Fruit fly (Drosophila melanogaster): Measurements from ENCODE around the gene CG33060.

Gene CG33060

DNA sequence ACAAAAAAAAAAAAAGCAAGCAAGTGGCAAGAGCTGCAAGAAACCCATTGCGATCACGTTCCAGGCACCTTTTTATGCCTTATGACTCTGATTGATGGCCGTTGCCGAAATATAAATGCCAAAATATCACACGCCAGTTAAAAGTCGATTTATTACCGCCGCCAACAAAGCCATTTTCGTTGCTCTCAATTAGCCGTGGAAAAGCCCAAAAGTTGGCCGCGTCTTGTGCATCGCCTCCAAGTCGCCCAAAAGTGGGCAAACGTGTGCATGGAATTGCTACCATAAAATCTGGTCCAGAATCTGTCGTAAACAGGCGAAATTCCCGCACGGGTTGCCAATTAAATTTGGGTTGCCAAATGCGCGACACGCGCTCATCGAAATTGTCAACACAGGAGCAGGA is 39.2 kb upstream of the CG33060 start:
- TF ChIP-seq CG6163 (GFP tag; IDR thresholded peaks at IDR 0.05) (0 out of 3 replicates have a peak, but pooled peaks have one; percentile 30), CG3919 (GFP tag; optimal IDR thresholded peaks at IDR 0.05) (peak; percentile 22), CG31627 (GFP tag; optimal IDR thresholded peaks at IDR 0.05) (no peak)

DNA sequence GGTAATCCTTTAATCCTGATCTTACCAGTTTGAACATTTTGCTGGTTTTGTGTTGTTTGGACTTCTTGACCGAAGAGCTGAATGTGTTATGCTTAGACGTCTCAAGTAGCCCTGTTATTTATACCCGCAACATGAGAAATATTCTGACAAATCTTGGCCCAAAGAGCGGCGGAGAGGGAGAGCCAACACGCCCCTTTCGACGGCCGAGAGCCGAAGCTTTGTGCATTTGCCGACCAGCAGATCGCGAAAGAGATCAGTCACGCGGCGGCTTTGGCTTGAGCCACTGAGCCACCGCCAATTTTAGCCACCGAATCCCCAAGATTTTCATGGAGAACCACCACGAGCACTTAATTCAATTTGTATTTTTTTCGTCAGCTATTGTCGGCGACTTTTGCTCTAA is 35.4 kb upstream of the CG33060 start, which contains the start of gene CG4962:
CG4962 (minus strand) TSS at position 101 of the 400 bp plus-strand sequence.
- no peak for TF ChIP-seq acj6 (GFP tag; optimal IDR thresholded peaks at IDR 0.05)
- no peak for TF ChIP-seq achi (GFP tag; optimal IDR thresholded peaks at IDR 0.05)
- no peak for TF ChIP-seq Hr38 (GFP tag; optimal IDR thresholded peaks at IDR 0.05)
- no peak for TF ChIP-seq CG10631 (GFP tag; optimal IDR thresholded peaks at IDR 0.05)
- TF ChIP-seq CG8632 (GFP tag; optimal IDR thresholded peaks at IDR 0.05): no peak
- TF ChIP-seq dac (GFP tag; optimal IDR thresholded peaks at IDR 0.05): no peak
- no peak for TF ChIP-seq CG6163 (GFP tag; IDR thresholded peaks at IDR 0.05)
- TF ChIP-seq Lpt (GFP tag; optimal IDR thresholded peaks at IDR 0.05): no peak
- no peak for TF ChIP-seq CG6276 (GFP tag; optimal IDR thresholded peaks at IDR 0.05)
- TF ChIP-seq Sox102F (GFP tag; optimal IDR thresholded peaks at IDR 0.05): no peak
- TF ChIP-seq CG4318 (GFP tag; optimal IDR thresholded peaks at IDR 0.05): no peak
- TF ChIP-seq CG7368 (GFP tag; optimal IDR thresholded peaks at IDR 0.05): no peak
- no peak for TF ChIP-seq Ets96B (tag; optimal IDR thresholded peaks at IDR 0.05)
- TF ChIP-seq Ets21C (GFP tag; optimal IDR thresholded peaks at IDR 0.05): no peak
- no peak for TF ChIP-seq vri (GFP tag; optimal IDR thresholded peaks at IDR 0.05)
- TF ChIP-seq Hr4 (GFP tag; optimal IDR thresholded peaks at IDR 0.05): no peak

DNA sequence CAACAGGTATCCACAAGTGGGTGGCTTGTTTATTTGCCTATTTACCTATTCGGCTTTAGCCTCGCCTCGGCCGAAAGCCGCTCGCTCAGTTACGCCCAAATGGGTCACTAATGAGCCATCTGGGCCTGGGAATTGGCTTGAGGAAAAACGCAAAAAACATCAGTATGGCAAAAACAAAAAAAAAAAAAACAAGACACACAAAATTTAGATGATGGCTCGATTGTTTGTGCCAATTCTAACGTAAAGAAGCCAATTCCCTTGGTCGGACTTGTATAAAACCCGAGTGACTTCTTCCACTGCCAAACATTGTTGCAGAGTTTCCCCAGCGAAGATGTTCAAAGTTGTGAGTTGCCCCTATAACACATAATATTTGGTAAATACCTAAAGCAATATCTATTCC is 29.7 kb upstream of the CG33060 start, which contains the start of gene CG4982:
CG4982 (plus strand) TSS at position 301 of the 400 bp plus-strand sequence.
- no peak for TF ChIP-seq ss (GFP tag; optimal IDR thresholded peaks at IDR 0.05)

DNA sequence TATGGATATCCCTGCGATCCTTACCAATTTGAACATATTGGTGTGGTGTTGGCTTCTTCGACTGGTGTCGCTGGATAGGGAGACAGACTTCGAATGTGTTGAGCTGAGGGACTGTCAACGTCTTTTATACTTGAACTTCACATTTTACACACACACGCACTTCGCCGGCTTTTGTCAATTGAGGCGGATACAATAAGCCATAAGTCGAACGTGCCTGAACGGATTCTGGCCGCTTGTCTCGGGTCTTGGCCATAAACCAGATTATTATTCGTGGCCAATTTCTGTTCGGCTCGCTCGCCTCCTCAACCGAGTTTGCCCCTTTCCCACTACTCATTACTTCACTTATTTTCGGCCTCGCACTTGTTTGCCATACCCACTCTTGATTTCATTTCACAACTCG is 27.8 kb upstream of the CG33060 start, which contains the start of gene CG13044:
CG13044 (minus strand) TSS at position 101 of the 400 bp plus-strand sequence.
- TF ChIP-seq Blimp-1 (GFP tag; optimal IDR thresholded peaks at IDR 0.05) (peak; percentile 41), CG6276 (GFP tag; optimal IDR thresholded peaks at IDR 0.05) (no peak), CG4318 (GFP tag; optimal IDR thresholded peaks at IDR 0.05) (no peak), Sox102F (GFP tag; optimal IDR thresholded peaks at IDR 0.05) (no peak)

DNA sequence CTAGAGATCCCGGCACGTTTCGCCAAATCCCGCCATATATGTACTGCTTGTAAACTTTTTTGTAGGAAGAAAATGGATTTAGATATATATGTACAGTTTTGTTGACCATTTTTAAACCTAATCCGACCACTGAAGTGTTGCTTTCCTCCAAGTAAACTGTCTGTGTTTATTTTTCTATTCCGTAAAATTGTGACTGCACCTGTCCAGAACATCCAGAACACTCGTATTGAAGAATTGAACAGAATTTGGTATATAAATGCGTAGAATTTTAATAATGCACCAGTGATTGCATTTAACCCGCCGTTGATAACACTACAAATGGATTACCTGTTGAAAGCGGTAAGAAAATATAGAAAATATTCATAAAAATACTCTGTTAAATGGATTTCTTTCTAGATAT is 26.9 kb upstream of the CG33060 start, which contains the start of gene CG43249:
CG43249 (plus strand) TSS at position 301 of the 400 bp plus-strand sequence.
- TF ChIP-seq svp (GFP tag): no peak
- TF ChIP-seq CG8319 (GFP tag; optimal IDR thresholded peaks at IDR 0.05): no peak
- no peak for TF ChIP-seq Gug (GFP tag; IDR thresholded peaks at IDR 0.05)
- no peak for TF ChIP-seq CG32006 (GFP tag; optimal IDR thresholded peaks at IDR 0.05)
- TF ChIP-seq Met (GFP tag; optimal IDR thresholded peaks at IDR 0.05): no peak
- no peak for TF ChIP-seq CG8632 (GFP tag; optimal IDR thresholded peaks at IDR 0.05)
- no peak for TF ChIP-seq Ets96B (tag; optimal IDR thresholded peaks at IDR 0.05)
- no peak for TF ChIP-seq pdm3 (GFP tag; optimal IDR thresholded peaks at IDR 0.05)
- TF ChIP-seq Eip78C (GFP tag): no peak
- no peak for TF ChIP-seq ss (GFP tag; optimal IDR thresholded peaks at IDR 0.05)
- no peak for TF ChIP-seq Hr39 (GFP tag; optimal IDR thresholded peaks at IDR 0.05)
- no peak for TF ChIP-seq CG8119 (GFP tag; IDR thresholded peaks at IDR 0.05)
- TF ChIP-seq CG3032 (tag; optimal IDR thresholded peaks at IDR 0.05): no peak
- no peak for TF ChIP-seq Hr4 (GFP tag; optimal IDR thresholded peaks at IDR 0.05)
- TF ChIP-seq lz (GFP tag; optimal IDR thresholded peaks at IDR 0.05): no peak
- TF ChIP-seq CG6792 (GFP tag; optimal IDR thresholded peaks at IDR 0.05): no peak
- TF ChIP-seq fkh (GFP tag; optimal IDR thresholded peaks at IDR 0.05): no peak
- TF ChIP-seq CG6808 (GFP tag; optimal IDR thresholded peaks at IDR 0.05): no peak
- TF ChIP-seq salr (GFP tag; optimal IDR thresholded peaks at IDR 0.05): no peak
- TF ChIP-seq CG10669 (GFP tag; optimal IDR thresholded peaks at IDR 0.05): no peak
